Worm (Caenorhabditis elegans) whole organism, L1 larva: ENCODE measurements around the gene F54B3.2.

Experiments
- C16A3.4 ChIP-seq: fragments of 150-350 bp; optimal IDR thresholded peaks from 2 replicates; lab custom pipeline; 2014; ENCODE audit warnings: missing biosample characterization, missing genetic modification characterization
- aha-1 ChIP-seq: fragments of 150-350 bp; optimal IDR thresholded peaks from 2 replicates; lab custom pipeline; 2014; ENCODE audit warnings: missing biosample characterization, missing genetic modification characterization
- ceh-8 ChIP-seq: fragments of 200-800 bp; sonication (Bioruptor generic); optimal IDR thresholded peaks from 2 replicates; lab custom pipeline; 2018; ENCODE audit warnings: mild to moderate bottlenecking, missing genetic modification characterization, moderate library complexity, missing compliant biosample characterization
- ceh-90 ChIP-seq: sonication (generic microtip); optimal IDR thresholded peaks from 2 replicates; lab custom pipeline; 2016; ENCODE audit warnings: missing genetic modification characterization, missing compliant biosample characterization
- ces-1 ChIP-seq: fragments of 150-350 bp; optimal IDR thresholded peaks from 2 replicates; lab custom pipeline; 2014; ENCODE audit warnings: missing biosample characterization, missing genetic modification reagents, missing genetic modification characterization
- egl-13 ChIP-seq: sonication (generic microtip); optimal IDR thresholded peaks from 2 replicates; lab custom pipeline; 2016; ENCODE audit warnings: missing genotype, missing genetic modification reagents, missing genetic modification characterization, missing compliant biosample characterization
- elt-2 ChIP-seq: sonication (generic microtip); optimal IDR thresholded peaks from 2 replicates; lab custom pipeline; 2016; ENCODE audit warnings: missing genetic modification characterization, mild to moderate bottlenecking, inconsistent platforms, missing compliant biosample characterization, missing genetic modification reagents
- fkh-8 ChIP-seq: sonication (generic microtip); optimal IDR thresholded peaks from 2 replicates; lab custom pipeline; 2016; ENCODE audit warnings: mild to moderate bottlenecking, missing genetic modification characterization, missing compliant biosample characterization
- hlh-17 ChIP-seq: fragments of 200-800 bp; sonication (Bioruptor generic); optimal IDR thresholded peaks from 2 replicates; lab custom pipeline; 2018; ENCODE audit warnings: missing genetic modification characterization, mild to moderate bottlenecking, missing compliant biosample characterization, moderate library complexity, borderline replicate concordance
- hpl-2 ChIP-seq: fragments of 150-350 bp; optimal IDR thresholded peaks from 2 replicates; lab custom pipeline; 2014; ENCODE audit warnings: missing biosample characterization, missing genetic modification reagents, missing genetic modification characterization
- jun-1 ChIP-seq: fragments of 150-350 bp; optimal IDR thresholded peaks from 2 replicates; lab custom pipeline; 2014; ENCODE audit warnings: missing biosample characterization, missing genetic modification reagents, missing genetic modification characterization
- lin-13 ChIP-seq: fragments of 150-350 bp; optimal IDR thresholded peaks from 2 replicates; lab custom pipeline; 2014; ENCODE audit warnings: missing biosample characterization, missing genetic modification reagents, missing genetic modification characterization
- lin-14 ChIP-seq: fragments of 200-800 bp; sonication (Bioruptor generic); optimal IDR thresholded peaks from 2 replicates; lab custom pipeline; 2018; ENCODE audit warnings: mild to moderate bottlenecking, missing genetic modification characterization, moderate library complexity, missing compliant biosample characterization
- lin-15B ChIP-seq: fragments of 150-350 bp; sonication (generic microtip); optimal IDR thresholded peaks from 3 replicates; lab custom pipeline; 2014; ENCODE audit warnings: missing biosample characterization, missing genetic modification characterization
- lin-39 ChIP-seq: fragments of 150-350 bp; optimal IDR thresholded peaks from 2 replicates; lab custom pipeline; 2014; ENCODE audit warnings: missing biosample characterization, missing genetic modification reagents, missing genetic modification characterization
- lsy-2 ChIP-seq, 2 experiments: fragments of 150-350 bp; optimal IDR thresholded peaks; 2 replicates each; lab custom pipeline; 2014; ENCODE audit warnings: missing biosample characterization in 2 of 2, missing genetic modification characterization in 2 of 2
- mab-9 ChIP-seq: fragments of 200-800 bp; sonication (Bioruptor generic); IDR thresholded peaks from 2 replicates; pipeline ENCODE4 v1.3.6; 2022; ENCODE audit warnings: missing genetic modification reagents, missing genetic modification characterization, missing compliant biosample characterization
- mep-1 ChIP-seq: fragments of 150-350 bp; optimal IDR thresholded peaks from 2 replicates; lab custom pipeline; 2014; ENCODE audit warnings: missing biosample characterization, missing genetic modification characterization
- nhr-11 ChIP-seq: fragments of 150-350 bp; optimal IDR thresholded peaks from 2 replicates; lab custom pipeline; 2014; ENCODE audit warnings: missing biosample characterization, missing genetic modification characterization
- nhr-12 ChIP-seq: sonication (generic microtip); optimal IDR thresholded peaks from 2 replicates; lab custom pipeline; 2017; ENCODE audit warnings: missing biosample characterization, missing genetic modification characterization
- nhr-19 ChIP-seq: fragments of 200-800 bp; sonication (Bioruptor generic); conservative IDR thresholded peaks from 2 replicates; pipeline ENCODE4 v1.3.6; 2022; ENCODE audit warnings: missing genetic modification characterization, missing compliant biosample characterization
- nhr-237 ChIP-seq: fragments of 150-350 bp; optimal IDR thresholded peaks from 2 replicates; lab custom pipeline; 2014; ENCODE audit warnings: missing biosample characterization, missing genetic modification characterization
- nhr-47 ChIP-seq: sonication (generic microtip); optimal IDR thresholded peaks from 2 replicates; lab custom pipeline; 2016; ENCODE audit warnings: mild to moderate bottlenecking, missing genetic modification characterization, moderate library complexity, missing compliant biosample characterization
- nhr-84 ChIP-seq: sonication (generic microtip); optimal IDR thresholded peaks from 2 replicates; lab custom pipeline; 2017; ENCODE audit warnings: missing biosample characterization, missing genetic modification characterization
- pag-3 ChIP-seq: sonication (generic microtip); optimal IDR thresholded peaks from 2 replicates; lab custom pipeline; 2017; ENCODE audit warnings: missing genetic modification characterization, mild to moderate bottlenecking, missing compliant biosample characterization, antibody characterized with exemption, borderline replicate concordance; ENCODE audit not compliant: insufficient read depth
- snu-23 ChIP-seq: sonication (generic microtip); optimal IDR thresholded peaks from 2 replicates; lab custom pipeline; 2016; ENCODE audit warnings: missing genetic modification characterization, missing compliant biosample characterization
- sox-4 ChIP-seq: sonication (generic microtip); optimal IDR thresholded peaks from 2 replicates; lab custom pipeline; 2016; ENCODE audit warnings: missing genetic modification characterization, missing compliant biosample characterization
- tlp-1 ChIP-seq: fragments of 150-350 bp; optimal IDR thresholded peaks from 2 replicates; lab custom pipeline; 2014; ENCODE audit warnings: missing biosample characterization, missing genetic modification characterization
- unc-86 ChIP-seq: sonication (generic microtip); optimal IDR thresholded peaks from 2 replicates; lab custom pipeline; 2016; ENCODE audit warnings: missing genetic modification characterization, missing compliant biosample characterization
- unc-98 ChIP-seq: fragments of 200-800 bp; sonication (Bioruptor generic); IDR thresholded peaks from 2 replicates; pipeline ENCODE4 v1.3.6; 2022; ENCODE audit warnings: missing genetic modification characterization, missing compliant biosample characterization
- xbp-1 ChIP-seq: sonication (generic microtip); optimal IDR thresholded peaks from 2 replicates; lab custom pipeline; 2016; ENCODE audit warnings: missing genetic modification characterization, missing compliant biosample characterization
- zip-4 ChIP-seq: fragments of 200-800 bp; sonication (Bioruptor generic); optimal IDR thresholded peaks from 2 replicates; lab custom pipeline; 2018; ENCODE audit warnings: mild to moderate bottlenecking, missing genetic modification characterization, moderate library complexity, missing compliant biosample characterization
- ztf-4 ChIP-seq: fragments of 150-350 bp; optimal IDR thresholded peaks from 2 replicates; lab custom pipeline; 2014; ENCODE audit warnings: missing biosample characterization, missing genetic modification characterization

The F54B3.2 gene

DNA sequence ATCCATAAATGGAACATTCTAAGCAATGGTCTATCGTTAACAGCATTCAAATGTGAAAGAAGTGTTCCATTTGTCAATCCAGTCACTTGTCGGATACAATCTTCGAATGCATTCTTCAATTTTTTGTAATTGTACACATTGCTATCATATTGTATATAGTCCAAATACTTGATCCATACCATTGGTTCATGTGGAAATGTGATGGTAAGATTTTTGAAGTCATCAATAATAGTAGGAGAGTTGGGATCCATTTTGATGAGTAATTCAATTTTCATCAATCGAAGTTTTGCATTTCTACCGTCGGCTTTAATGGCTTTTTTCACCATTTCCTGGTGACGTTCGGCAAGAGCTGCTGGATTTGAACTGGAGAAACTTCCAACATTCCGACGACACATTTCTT, 24.3 kb downstream of the F54B3.2 start:
- TF ChIP-seq C16A3.4 (tag; lab: Kevin White, UChicago) (no peak), mab-9 (GFP tag; lab: Robert Waterston, UW) (no peak)

DNA sequence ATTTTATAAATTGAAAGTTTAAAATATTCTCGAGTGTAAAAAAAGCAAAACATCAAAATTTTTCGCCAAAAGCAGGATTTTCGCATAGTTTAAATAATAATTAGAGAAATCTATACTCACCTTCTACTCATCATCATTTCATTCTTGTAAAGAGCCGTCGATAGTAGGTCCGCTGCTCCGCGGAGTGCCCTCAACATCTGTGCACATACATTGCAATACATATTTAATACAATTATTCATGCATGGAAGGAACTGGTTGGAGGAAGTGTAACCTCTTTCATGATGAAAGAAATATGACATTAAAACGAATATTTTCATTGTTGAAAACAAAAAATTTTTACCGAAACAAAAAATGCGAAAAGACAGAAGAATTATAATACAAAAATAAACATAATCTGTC, 27.7 kb downstream of the F54B3.2 start, which contains the start of gene mrps-14:
TSS of gene mrps-14 (minus strand) at position 197 of the 400 bp plus-strand sequence.
- no peak for TF ChIP-seq lin-14 (GFP tag; lab: Kevin White, UChicago)
- no peak for TF ChIP-seq fkh-8 (tag; lab: Kevin White, UChicago)
- no peak for TF ChIP-seq lin-13
- TF ChIP-seq nhr-11 (tag; lab: Kevin White, UChicago), result no peak
- TF ChIP-seq lin-15B, result no peak

DNA sequence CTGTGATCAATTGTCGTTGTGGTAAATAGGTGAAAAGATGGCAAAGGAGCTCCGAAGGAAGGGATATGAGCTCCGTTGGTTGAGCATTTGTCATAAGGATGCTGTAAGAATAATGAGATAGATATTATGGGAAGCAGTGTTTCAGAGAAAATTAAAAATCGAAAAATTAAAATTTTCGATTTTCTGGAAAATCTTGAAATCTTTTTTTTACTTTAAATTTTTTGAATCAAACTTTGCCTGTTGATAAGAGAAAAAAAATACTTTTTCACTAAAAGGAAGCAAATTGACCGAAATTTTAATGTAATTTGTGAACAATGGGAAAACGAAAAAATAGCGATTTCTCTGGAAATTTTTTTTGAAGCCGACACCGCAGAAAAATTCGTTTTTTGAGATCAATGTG, 30.4 kb downstream of the F54B3.2 start, which contains the start of gene mec-15:
TSS of gene mec-15 (minus strand) at position 101 of the 400 bp plus-strand sequence.
- TF ChIP-seq snu-23 (GFP tag; lab: Kevin White, UChicago) (no peak), aha-1 (tag; lab: Kevin White, UChicago) (no peak), nhr-47 (tag; lab: Kevin White, UChicago) (no peak), hlh-17 (GFP tag; lab: Kevin White, UChicago) (no peak), unc-98 (no peak), mep-1 (no peak), pag-3 (tag; lab: Kevin White, UChicago) (no peak), tlp-1 (tag; lab: Kevin White, UChicago) (no peak), nhr-84 (no peak)

DNA sequence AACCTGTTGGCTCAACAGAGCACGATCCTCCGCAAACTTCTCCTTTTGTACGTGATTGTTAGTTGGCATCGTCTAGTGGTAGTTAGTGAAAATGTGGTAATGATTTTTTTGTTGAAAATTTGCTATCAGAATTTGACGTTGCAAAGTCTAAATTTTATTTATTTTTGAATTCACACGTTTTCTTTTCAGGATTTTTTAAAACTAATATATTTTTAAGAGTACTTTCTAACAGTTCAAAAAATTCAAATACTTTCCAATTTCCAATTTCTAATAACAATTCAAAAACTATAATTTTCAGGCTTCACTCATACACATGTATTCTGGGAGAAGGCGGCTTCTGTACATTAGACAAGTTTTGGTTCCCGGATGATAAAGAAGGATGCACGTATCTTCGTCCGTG, 35.6 kb downstream of the F54B3.2 start, which contains the start of gene ubxn-5:
TSS of gene ubxn-5 (minus strand) at position 101 of the 400 bp plus-strand sequence.
- TF ChIP-seq lin-39 (tag; lab: Kevin White, UChicago), result no peak
- no peak for TF ChIP-seq nhr-12
- no peak for TF ChIP-seq mep-1
- no peak for TF ChIP-seq unc-86 (tag; lab: Kevin White, UChicago)
- TF ChIP-seq pag-3 (tag; lab: Kevin White, UChicago), result no peak
- TF ChIP-seq ztf-4 (tag; lab: Kevin White, UChicago), result no peak
- TF ChIP-seq ceh-90, result no peak
- TF ChIP-seq zip-4 (GFP tag; lab: Kevin White, UChicago), result no peak
- TF ChIP-seq nhr-237, result no peak
- TF ChIP-seq nhr-19 (GFP tag; lab: Robert Waterston, UW), result no peak
- TF ChIP-seq jun-1, result no peak
- TF ChIP-seq lsy-2 (tag; optimal IDR thresholded peaks at IDR 0.05; lab: Kevin White, UChicago), result no peak
- no peak for TF ChIP-seq ces-1
- no peak for TF ChIP-seq xbp-1 (tag; lab: Kevin White, UChicago)
- no peak for TF ChIP-seq lin-13
- TF ChIP-seq elt-2, result no peak
- no peak for TF ChIP-seq hpl-2 (GFP tag; lab: Kevin White, UChicago)
- no peak for TF ChIP-seq sox-4 (tag; lab: Kevin White, UChicago)

- TF ChIP-seq egl-13 (tag; lab: Kevin White, UChicago) (no peak), elt-2 (peak; percentile 57)
Observed at ce11 chrII:10231874-10232273, 38.1 kb downstream of the F54B3.2 start.

- TF ChIP-seq ceh-8 (GFP tag; lab: Kevin White, UChicago), result no peak
- TF ChIP-seq pag-3 (tag; lab: Kevin White, UChicago), result no peak
- no peak for TF ChIP-seq lsy-2 (tag; optimal IDR thresholded peaks at IDR 0.05; lab: Kevin White, UChicago)
- no peak for TF ChIP-seq snu-23 (GFP tag; lab: Kevin White, UChicago)
- TF ChIP-seq mab-9 (GFP tag; lab: Robert Waterston, UW), result no peak
- no peak for TF ChIP-seq elt-2
- no peak for TF ChIP-seq unc-98
Observed at ce11 chrII:10230972-10231371, 39.0 kb downstream of the F54B3.2 start, which contains the start of gene T01E8.8. TSS of gene T01E8.8 (plus strand) at chrII:10231272.
